Worm (Caenorhabditis elegans): ENCODE measurements around the gene asp-14.
A peak's percentile ranks its signal among the peaks of the same experiment; 100 is the strongest.

Gene asp-14

DNA sequence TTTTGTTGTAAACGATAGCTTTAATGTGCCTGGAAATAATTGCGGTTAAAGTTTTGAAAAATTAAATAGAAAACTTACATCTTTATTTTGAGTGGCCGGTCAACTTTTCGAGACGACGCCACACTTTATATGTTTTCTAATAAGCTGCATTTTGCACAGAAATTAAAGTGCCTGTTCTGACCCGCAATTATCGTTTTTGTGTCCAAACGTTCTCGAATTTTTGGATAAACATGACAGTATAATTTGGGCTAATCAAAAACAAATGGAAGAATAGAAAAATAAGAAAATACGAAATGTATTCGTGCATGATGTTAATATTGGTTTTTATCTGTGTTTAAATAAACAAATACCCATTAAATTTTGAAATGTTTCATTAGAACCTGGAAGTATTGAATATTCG lies 25.8 kb downstream of the asp-14 start, which contains the start of gene K10C2.12:
TSS of gene K10C2.12 (minus strand) at position 101 of the 400 bp plus-strand sequence.
- no peak for TF ChIP-seq ceh-82 (tag; optimal IDR thresholded peaks at IDR 0.05)
- no peak for TF ChIP-seq unc-62 (GFP tag; optimal IDR thresholded peaks at IDR 0.05 in 1 of 2)
- TF ChIP-seq unc-62 (tag; optimal IDR thresholded peaks at IDR 0.05), result no peak

DNA sequence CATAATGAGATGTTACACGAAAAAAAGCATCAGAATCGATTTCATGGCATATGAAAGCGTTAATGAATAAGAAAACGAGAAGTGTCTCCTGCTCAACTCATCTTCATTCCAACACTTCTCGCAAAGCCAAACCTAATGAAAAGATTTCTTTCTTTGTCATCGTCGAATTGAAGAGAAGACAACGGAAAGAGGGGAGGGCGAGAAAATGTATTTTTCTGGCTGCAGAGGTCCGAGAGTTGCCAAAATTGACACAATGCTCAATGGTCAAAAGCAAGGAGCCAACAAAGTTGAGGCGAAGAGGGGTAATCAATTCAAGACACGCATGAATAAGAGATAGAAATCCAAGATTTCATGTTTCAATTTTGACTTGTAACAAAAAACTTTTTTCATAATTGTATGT lies 27.4 kb downstream of the asp-14 start:
- TF ChIP-seq daf-8 (GFP tag; IDR thresholded peaks at IDR 0.05) (no peak), unc-62 (GFP tag; optimal IDR thresholded peaks at IDR 0.05 in 1 of 2) (peak in 1 of 2 experiments; percentile 13), unc-62 (tag; optimal IDR thresholded peaks at IDR 0.05) (no peak)

DNA sequence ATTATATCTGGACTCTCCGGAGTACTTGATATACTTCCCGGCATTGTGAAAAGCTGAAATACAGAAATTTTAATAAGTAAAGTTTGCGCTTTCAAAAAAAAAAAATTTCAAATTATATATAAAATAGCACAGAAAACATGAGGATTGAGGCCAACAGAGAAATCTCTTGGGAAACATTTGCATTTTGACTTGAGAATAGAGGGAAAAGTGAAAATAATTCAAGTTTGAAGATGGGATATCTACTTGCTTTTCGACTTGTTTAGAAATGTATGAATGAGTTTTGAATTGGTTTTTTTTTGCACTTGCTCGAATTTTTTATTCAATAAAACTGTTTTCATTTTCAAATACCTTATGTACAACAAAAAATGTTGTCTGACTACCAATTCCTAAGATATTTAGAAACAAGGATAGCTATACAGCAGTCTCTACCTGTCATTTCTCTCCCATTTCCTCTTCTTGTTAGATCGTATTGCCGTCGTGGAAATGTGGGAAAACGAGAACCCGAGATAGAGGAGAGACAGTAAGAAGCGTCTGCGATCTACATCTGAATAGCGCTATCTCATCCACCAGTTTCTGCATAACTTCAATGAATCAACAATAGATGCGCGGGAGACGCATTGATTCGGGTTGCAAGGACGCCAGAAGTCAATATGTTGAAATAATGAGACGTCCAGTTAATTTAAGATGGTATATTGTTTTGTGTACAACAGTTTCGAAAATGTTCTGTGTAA lies 29.9 kb downstream of the asp-14 start, which contains the start of gene T22E5.6:
TSS of gene T22E5.6 (minus strand) at position 51 of the 731 bp plus-strand sequence.
- TF ChIP-seq F26F4.8 (GFP tag; conservative IDR thresholded peaks at IDR 0.05), result no peak
- no peak for TF ChIP-seq nhr-10 (tag; optimal IDR thresholded peaks at IDR 0.05)
- no peak for TF ChIP-seq lin-39 (tag; optimal IDR thresholded peaks at IDR 0.05)
- TF ChIP-seq ceh-32 (tag; optimal IDR thresholded peaks at IDR 0.05; ENCODE audit: poor library complexity), result no peak
- TF ChIP-seq lin-38 (GFP tag; IDR thresholded peaks at IDR 0.05), result no peak
- no peak for TF ChIP-seq unc-39 (tag; optimal IDR thresholded peaks at IDR 0.05)
- no peak for TF ChIP-seq lin-29 (GFP tag; IDR thresholded peaks at IDR 0.05)
- peak in 1 of 2 experiments; percentile 6 for TF ChIP-seq unc-62 (GFP tag; optimal IDR thresholded peaks at IDR 0.05 in 1 of 2)
- no peak for TF ChIP-seq unc-62 (tag; optimal IDR thresholded peaks at IDR 0.05)
- TF ChIP-seq tag-97 (GFP tag; IDR thresholded peaks at IDR 0.05), result no peak
- TF ChIP-seq daf-19 (GFP tag; conservative IDR thresholded peaks at IDR 0.05), result no peak
- TF ChIP-seq tra-1 (GFP tag; IDR thresholded peaks at IDR 0.05), result no peak
- no peak for TF ChIP-seq nhr-111 (GFP tag; optimal IDR thresholded peaks at IDR 0.05)
- TF ChIP-seq lim-7 (GFP tag; IDR thresholded peaks at IDR 0.05), result no peak
- TF ChIP-seq dve-1 (tag; optimal IDR thresholded peaks at IDR 0.05; ENCODE audit: insufficient read depth), result no peak
- no peak for TF ChIP-seq hmg-1.1 (GFP tag; IDR thresholded peaks at IDR 0.05)
- TF ChIP-seq nhr-28 (tag; optimal IDR thresholded peaks at IDR 0.05), result peak; percentile 22
- TF ChIP-seq spr-3 (GFP tag; optimal IDR thresholded peaks at IDR 0.05), result no peak

DNA sequence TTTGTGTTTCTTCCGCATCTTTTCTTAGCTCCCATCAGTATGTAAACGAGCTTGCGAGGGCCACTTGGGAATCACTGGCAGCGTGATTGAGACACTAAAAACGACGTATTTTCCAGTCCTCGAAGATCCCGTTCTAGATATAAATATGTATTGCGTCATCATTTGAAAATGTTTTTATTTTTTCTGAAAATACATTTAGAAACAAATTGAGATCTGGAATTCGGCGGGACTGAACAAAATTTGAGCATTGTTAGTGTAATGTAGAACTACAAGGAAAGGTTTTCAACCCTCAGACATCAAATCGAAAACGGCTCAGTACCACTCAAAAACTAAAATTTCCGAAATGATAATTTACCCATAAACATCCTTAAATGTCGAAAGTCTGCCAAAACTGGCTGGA lies 32.9 kb downstream of the asp-14 start:
- no peak for TF ChIP-seq tag-97 (GFP tag; IDR thresholded peaks at IDR 0.05)
- TF ChIP-seq ceh-20 (GFP tag; IDR thresholded peaks at IDR 0.05), result peak; percentile 66; the same call in 1 of the 2 replicates
- TF ChIP-seq dmd-8 (GFP tag; IDR thresholded peaks at IDR 0.05), result no peak
- no peak for TF ChIP-seq spr-1 (tag; optimal IDR thresholded peaks at IDR 0.05)
- no peak for TF ChIP-seq sdz-12 (GFP tag; optimal IDR thresholded peaks at IDR 0.05)
- peak in 1 of 2 experiments; percentile 56 for TF ChIP-seq unc-62 (GFP tag; optimal IDR thresholded peaks at IDR 0.05 in 1 of 2)
- TF ChIP-seq unc-62 (tag; optimal IDR thresholded peaks at IDR 0.05), result no peak
- TF ChIP-seq Y75B8A.6 (GFP tag; IDR thresholded peaks at IDR 0.05), result no peak
- no peak for TF ChIP-seq F10B5.3 (tag; optimal IDR thresholded peaks at IDR 0.05)
- no peak for TF ChIP-seq fkh-10 (GFP tag; optimal IDR thresholded peaks at IDR 0.05)

DNA sequence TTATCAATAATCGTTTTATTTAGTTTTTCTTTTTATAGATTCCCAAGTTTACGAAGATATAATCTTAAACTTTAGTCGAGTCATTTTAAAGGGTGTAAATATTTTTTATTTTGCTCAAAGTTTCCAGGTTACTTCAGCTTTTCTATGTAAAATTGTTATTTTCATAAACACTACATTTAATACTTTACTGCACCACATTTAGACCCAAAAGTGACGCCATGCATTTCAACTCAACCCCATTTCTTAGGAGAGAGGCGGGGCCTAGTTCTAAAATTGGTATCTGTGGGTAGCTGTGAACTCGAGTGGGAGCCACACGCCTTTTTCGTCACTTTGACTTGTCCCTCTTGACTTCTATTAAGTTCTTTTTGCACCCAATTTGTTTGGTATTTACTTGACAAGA lies 33.9 kb downstream of the asp-14 start, which contains the start of gene T22E5.1:
TSS of gene T22E5.1 (plus strand) at position 301 of the 400 bp plus-strand sequence.
- TF ChIP-seq lin-1 (GFP tag; IDR thresholded peaks at IDR 0.05) (no peak), ztf-7 (tag; optimal IDR thresholded peaks at IDR 0.05) (no peak)

DNA sequence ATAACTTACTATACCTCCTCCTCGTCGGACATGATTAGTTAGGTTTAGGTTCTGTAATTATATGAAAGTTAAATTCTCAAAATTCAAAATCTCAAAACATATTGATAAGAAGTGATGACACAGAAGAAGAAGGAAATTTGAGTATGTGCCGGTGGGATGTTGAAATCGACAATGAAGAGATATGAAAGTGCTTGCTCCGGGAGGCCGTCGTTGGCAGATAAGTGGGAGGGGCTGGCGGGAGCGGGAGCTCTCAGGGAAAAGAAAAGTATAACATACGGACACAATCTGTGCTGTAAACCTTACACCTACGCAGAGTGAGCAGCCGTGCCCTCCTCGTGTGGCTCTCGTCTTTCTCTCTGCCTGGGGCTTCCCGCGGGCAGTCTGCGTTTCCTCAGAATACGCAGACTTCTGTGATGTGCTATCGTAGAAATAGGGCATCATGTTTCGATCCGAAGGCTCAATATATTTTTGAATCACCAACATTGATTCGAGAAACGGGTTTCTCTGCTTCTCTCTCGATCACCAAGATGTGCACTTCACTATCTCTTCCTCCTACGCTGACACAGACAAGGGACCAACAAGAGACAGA lies 36.2 kb downstream of the asp-14 start, which contains the start of gene mup-2:
TSS of gene mup-2 (minus strand) at position 51 of the 589 bp plus-strand sequence.
- no peak for TF ChIP-seq egl-27 (tag; optimal IDR thresholded peaks at IDR 0.05)
- no peak for TF ChIP-seq gei-8 (GFP tag; optimal IDR thresholded peaks at IDR 0.05)
- no peak for TF ChIP-seq F44E2.7 (GFP tag; IDR thresholded peaks at IDR 0.05)
- peak; percentile 61; the same call in 1 of the 2 replicates for TF ChIP-seq ctbp-1 (GFP tag; IDR thresholded peaks at IDR 0.05)
- TF ChIP-seq hlh-11 (tag; optimal IDR thresholded peaks at IDR 0.05), result peak; percentile 74
- TF ChIP-seq mdl-1 (tag; optimal IDR thresholded peaks at IDR 0.05), result peak in 1 of 2 experiments; percentile 19
- TF ChIP-seq cey-2 (tag; optimal IDR thresholded peaks at IDR 0.05; ENCODE audit: borderline replicate concordance, insufficient read depth), result no peak
- peak; percentile 12; the same call in 1 of the 2 replicates for TF ChIP-seq dmd-6 (GFP tag; IDR thresholded peaks at IDR 0.05)
- TF ChIP-seq mxl-3 (GFP tag; optimal IDR thresholded peaks at IDR 0.05), result peak; percentile 12
- TF ChIP-seq daf-16 (GFP tag; optimal IDR thresholded peaks at IDR 0.05), result peak in 1 of 2 experiments; percentile 93
- no peak for TF ChIP-seq daf-16 (tag; optimal IDR thresholded peaks at IDR 0.05)
- TF ChIP-seq nhr-11 (tag; optimal IDR thresholded peaks at IDR 0.05), result peak; percentile 60

Data from whole organism, L4 larva.